Worm (Caenorhabditis elegans) whole organism, L4 larva: ENCODE measurements around the gene odr-2.

Source experiments
- nhr-42 ChIP-seq: fragments of 200-800 bp; sonication (Bioruptor generic); IDR thresholded peaks from 2 replicates; pipeline ENCODE4 v1.3.6; 2022; ENCODE audit warnings: missing genetic modification characterization, missing compliant biosample characterization
- snpc-4 ChIP-seq: fragments of 150-350 bp; optimal IDR thresholded peaks from 2 replicates; lab custom pipeline; 2014; ENCODE audit warnings: missing biosample characterization, missing genetic modification characterization

DNA sequence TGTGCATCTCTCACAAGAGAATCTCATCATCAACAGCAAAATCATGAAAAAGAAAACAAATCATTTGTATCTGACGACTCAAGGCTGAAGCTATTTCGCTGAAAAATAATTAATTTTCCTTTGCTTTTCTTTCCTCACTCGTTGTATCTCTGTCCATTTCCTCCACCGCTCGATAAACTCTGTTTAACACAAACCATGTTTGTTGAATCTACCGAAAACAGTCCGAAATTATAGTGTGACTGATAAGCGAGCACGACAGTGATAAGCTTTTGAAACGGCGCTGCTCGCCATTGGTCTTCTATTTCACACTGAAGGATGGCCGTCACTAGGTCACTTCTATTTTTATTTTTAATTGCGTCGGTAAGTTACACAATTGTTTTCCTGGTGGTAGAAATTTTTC lies 27.7 kb upstream of the odr-2 start, which contains the start of gene npa-1:
- TF ChIP-seq nhr-42 (GFP tag; lab: Robert Waterston, UW), result no peak
- TF ChIP-seq snpc-4 (tag; lab: Kevin White, UChicago), result no peak
